Fruit fly (Drosophila melanogaster): ENCODE measurements around the gene CG2113.
A peak's percentile ranks its signal among the peaks of the same experiment; 100 is the strongest.

Gene CG2113

dm6 chr3L:3042150-3043049, 47.4 kb downstream of the CG2113 start, which contains the start of gene Prx4 (continued):
- TF ChIP-seq crol (GFP tag; IDR thresholded peaks at IDR 0.05) (no peak), CG18764 (GFP tag; optimal IDR thresholded peaks at IDR 0.05) (no peak), Abd-B (GFP tag; optimal IDR thresholded peaks at IDR 0.05) (peak; percentile 32), Gsc (GFP tag; IDR thresholded peaks at IDR 0.05) (no peak; the same call in 1 of the 2 replicates), sug (tag; optimal IDR thresholded peaks at IDR 0.05) (peak; percentile 3), CG2129 (GFP tag; IDR thresholded peaks at IDR 0.05; ENCODE audit: partially characterized antibody) (no peak), ro (GFP tag; IDR thresholded peaks at IDR 0.05) (no peak), CG34224 (GFP tag; IDR thresholded peaks at IDR 0.05; ENCODE audit: partially characterized antibody) (no peak), CG9437 (GFP tag; optimal IDR thresholded peaks at IDR 0.05) (peak; percentile 31), ci (GFP tag; IDR thresholded peaks at IDR 0.05) (peak; percentile 89), croc (GFP tag; conservative IDR thresholded peaks at IDR 0.05) (peak; percentile 45; the same call in 2 of the 3 replicates), CG13296 (GFP tag; optimal IDR thresholded peaks at IDR 0.05) (peak; percentile 59), D19B (GFP tag; optimal IDR thresholded peaks at IDR 0.05) (peak; percentile 61), CG31365 (tag; optimal IDR thresholded peaks at IDR 0.05) (no peak), CG32532 (GFP tag; IDR thresholded peaks at IDR 0.05) (peak; percentile 84), E2f2 (GFP tag; IDR thresholded peaks at IDR 0.05) (peak; percentile 60), CG10462 (GFP tag; optimal IDR thresholded peaks at IDR 0.05) (no peak), CG11456 (GFP tag; IDR thresholded peaks at IDR 0.05) (peak; percentile 81), gsb-n (tag; optimal IDR thresholded peaks at IDR 0.05) (peak; percentile 72), Fer3 (tag; optimal IDR thresholded peaks at IDR 0.05) (peak; percentile 81), CG30403 (GFP tag; optimal IDR thresholded peaks at IDR 0.05) (peak; percentile 76), seq (GFP tag; IDR thresholded peaks at IDR 0.05) (peak; percentile 73), CG8924 (tag; optimal IDR thresholded peaks at IDR 0.05) (peak; percentile 91), CG1832 (GFP tag; optimal IDR thresholded peaks at IDR 0.05) (no peak), chm (GFP tag; IDR thresholded peaks at IDR 0.05) (peak; percentile 69), Optix (GFP tag; IDR thresholded peaks at IDR 0.05) (peak; percentile 59; the same call in 2 of the 3 replicates), pho (GFP tag; optimal IDR thresholded peaks at IDR 0.05) (no peak), CG12391 (tag; optimal IDR thresholded peaks at IDR 0.05) (peak; percentile 66), zfh1 (GFP tag; IDR thresholded peaks at IDR 0.05) (peak; percentile 85), HmgD (GFP tag; optimal IDR thresholded peaks at IDR 0.05) (no peak), gfzf (GFP tag; optimal IDR thresholded peaks at IDR 0.05) (peak; percentile 87), Mes4 (GFP tag; optimal IDR thresholded peaks at IDR 0.05) (peak; percentile 0), Dref (GFP tag; IDR thresholded peaks at IDR 0.05) (no peak), Dbx (GFP tag; IDR thresholded peaks at IDR 0.05) (peak; percentile 70; the same call in 2 of the 3 replicates), Dip2 (GFP tag; IDR thresholded peaks at IDR 0.05) (no peak), CG5953 (GFP tag; IDR thresholded peaks at IDR 0.05) (peak; percentile 52; the same call in 1 of the 2 replicates), tap (tag; optimal IDR thresholded peaks at IDR 0.05) (peak; percentile 77), GATAe (GFP tag; conservative IDR thresholded peaks at IDR 0.05) (no peak), CG3995 (GFP tag; optimal IDR thresholded peaks at IDR 0.05) (peak; percentile 30), Vsx1 (GFP tag; optimal IDR thresholded peaks at IDR 0.05) (peak; percentile 54), lab (GFP tag; optimal IDR thresholded peaks at IDR 0.05) (peak; percentile 86), az2 (GFP tag; optimal IDR thresholded peaks at IDR 0.05) (peak; percentile 62), Dfd (GFP tag; optimal IDR thresholded peaks at IDR 0.05) (no peak), CG4404 (GFP tag; IDR thresholded peaks at IDR 0.05) (0 out of 2 replicates have a peak, but pooled peaks have one; percentile 36), kay (GFP tag; optimal IDR thresholded peaks at IDR 0.05) (no peak), Dp (GFP tag; optimal IDR thresholded peaks at IDR 0.05) (peak; percentile 53), h (optimal IDR thresholded peaks at IDR 0.05) (no peak), CG6854 (GFP tag; optimal IDR thresholded peaks at IDR 0.05) (peak; percentile 56), CG8388 (GFP tag; optimal IDR thresholded peaks at IDR 0.05) (peak; percentile 74)

Data from whole organism, embryonic.